Worm (Caenorhabditis elegans): ENCODE results near the gene Y41G9A.10.
A peak's percentile ranks its signal among the peaks of the same experiment; 100 is the strongest.

Gene Y41G9A.10

ce11 chrX:2971542-2971988 lies 25.2 kb upstream of the Y41G9A.10 start (continued):
- peak; percentile 55 for TF ChIP-seq egl-13 (tag; optimal IDR thresholded peaks at IDR 0.05)
- TF ChIP-seq isw-1 (GFP tag; IDR thresholded peaks at IDR 0.05) = no peak; the same call in 1 of the 2 replicates
- peak; percentile 52 for TF ChIP-seq dsc-1 (tag; optimal IDR thresholded peaks at IDR 0.05)
- TF ChIP-seq hlh-17 (GFP tag; optimal IDR thresholded peaks at IDR 0.05; ENCODE audit: borderline replicate concordance) = no peak
- TF ChIP-seq vab-15 (tag; optimal IDR thresholded peaks at IDR 0.05) = no peak
- TF ChIP-seq elt-2 (tag; optimal IDR thresholded peaks at IDR 0.05) = peak; percentile 25
- TF ChIP-seq mab-9 (GFP tag; IDR thresholded peaks at IDR 0.05) = 0 out of 2 replicates have a peak, but pooled peaks have one; percentile 39
- no peak for TF ChIP-seq nhr-84 (tag; optimal IDR thresholded peaks at IDR 0.05)
- TF ChIP-seq lin-35 (GFP tag; optimal IDR thresholded peaks at IDR 0.05) = peak; percentile 34 to 82
- peak; percentile 92 for TF ChIP-seq lin-14 (GFP tag; optimal IDR thresholded peaks at IDR 0.05)
- TF ChIP-seq sptf-1 (tag; optimal IDR thresholded peaks at IDR 0.05) = no peak
- peak; percentile 37; the same call in 1 of the 2 replicates for TF ChIP-seq ceh-88 (GFP tag; IDR thresholded peaks at IDR 0.05)
- no peak for TF ChIP-seq irx-1 (tag; optimal IDR thresholded peaks at IDR 0.05)
- no peak for TF ChIP-seq elt-3 (tag; optimal IDR thresholded peaks at IDR 0.05)
- no peak for TF ChIP-seq ceh-8 (GFP tag; optimal IDR thresholded peaks at IDR 0.05)
- TF ChIP-seq lin-15B (tag; optimal IDR thresholded peaks at IDR 0.05) = no peak
- no peak for TF ChIP-seq ets-5 (GFP tag; IDR thresholded peaks at IDR 0.05)
- TF ChIP-seq efl-3 (GFP tag; optimal IDR thresholded peaks at IDR 0.05) = no peak
- TF ChIP-seq skn-1 (tag; optimal IDR thresholded peaks at IDR 0.05) = peak; percentile 10
- TF ChIP-seq nhr-11 (tag; optimal IDR thresholded peaks at IDR 0.05) = peak; percentile 59
- TF ChIP-seq efl-1 (optimal IDR thresholded peaks at IDR 0.05) = peak; percentile 7 to 20
- TF ChIP-seq efl-1 (GFP tag; optimal IDR thresholded peaks at IDR 0.05 in 1 of 2) = peak in 1 of 2 experiments; percentile 54
- TF ChIP-seq ceh-63 (GFP tag; optimal IDR thresholded peaks at IDR 0.05) = no peak
- TF ChIP-seq alr-1 (tag; optimal IDR thresholded peaks at IDR 0.05; ENCODE audit: borderline replicate concordance) = no peak
- peak; percentile 53 for TF ChIP-seq sox-4 (tag; optimal IDR thresholded peaks at IDR 0.05)
- peak; percentile 58 for TF ChIP-seq lsy-2 (tag; optimal IDR thresholded peaks at IDR 0.05)
- TF ChIP-seq aly-2 (tag; optimal IDR thresholded peaks at IDR 0.05) = no peak
- TF ChIP-seq jun-1 (tag; optimal IDR thresholded peaks at IDR 0.05) = peak; percentile 71
- TF ChIP-seq fos-1 (tag; optimal IDR thresholded peaks at IDR 0.05) = no peak
- TF ChIP-seq unc-62 (GFP tag; optimal IDR thresholded peaks at IDR 0.05) = no peak
- peak; percentile 46 for TF ChIP-seq C16A3.4 (tag; optimal IDR thresholded peaks at IDR 0.05)

ce11 chrX:2970804-2971395 lies 24.5 kb upstream of the Y41G9A.10 start:
- TF ChIP-seq efl-1 (optimal IDR thresholded peaks at IDR 0.05) (no peak), efl-1 (GFP tag; optimal IDR thresholded peaks at IDR 0.05 in 1 of 2) (peak in 1 of 2 experiments; percentile 52), tlp-1 (tag; optimal IDR thresholded peaks at IDR 0.05) (no peak)

ce11 chrX:2970212-2970611 lies 23.9 kb upstream of the Y41G9A.10 start:
- TF ChIP-seq lin-35 (GFP tag; optimal IDR thresholded peaks at IDR 0.05) (peak in 1 of 2 experiments; percentile 43), egl-27 (tag; optimal IDR thresholded peaks at IDR 0.05) (no peak), tlp-1 (tag; optimal IDR thresholded peaks at IDR 0.05) (no peak), nhr-71 (tag; optimal IDR thresholded peaks at IDR 0.05) (peak; percentile 16)

- TF ChIP-seq ceh-90 (tag; optimal IDR thresholded peaks at IDR 0.05) (no peak), C04F5.9 (tag; optimal IDR thresholded peaks at IDR 0.05) (no peak), ceh-8 (GFP tag; optimal IDR thresholded peaks at IDR 0.05) (no peak), isw-1 (GFP tag; IDR thresholded peaks at IDR 0.05) (no peak)
These were observed 23.2 kb upstream of the Y41G9A.10 start for ce11 chrX:2969447-2969989.
